Worm (Caenorhabditis elegans) whole organism, L4 larva: ENCODE measurements around the gene srj-23.

Experiments used
- F44E2.7 ChIP-seq: fragments of 200-800 bp; sonication (Bioruptor generic); IDR thresholded peaks from 2 replicates; pipeline ENCODE4 v2.1.2; 2022; ENCODE audit warnings: missing genetic modification characterization, missing compliant biosample characterization
- T26A8.4 ChIP-seq: fragments of 200-800 bp; sonication (Bioruptor generic); IDR thresholded peaks from 2 replicates; pipeline ENCODE4 v1.3.6; 2022; ENCODE audit warnings: missing genetic modification characterization, missing compliant biosample characterization
- Y75B8A.6 ChIP-seq: fragments of 200-800 bp; sonication (Bioruptor generic); IDR thresholded peaks from 2 replicates; pipeline ENCODE4 v1.3.6; 2022; ENCODE audit warnings: missing genetic modification reagents, missing genetic modification characterization, missing compliant biosample characterization
- aha-1 ChIP-seq: fragments of 150-350 bp; peaks from one replicate; lab custom pipeline; 2014; ENCODE audit warnings: missing biosample characterization, missing genetic modification characterization
- ceh-20 ChIP-seq: fragments of 200-800 bp; sonication (Bioruptor generic); IDR thresholded peaks from 2 replicates; pipeline ENCODE4 v1.3.6; 2022; ENCODE audit warnings: missing genetic modification reagents, missing genetic modification characterization, missing compliant biosample characterization
- ceh-28 ChIP-seq: fragments of 150-350 bp; optimal IDR thresholded peaks from 2 replicates; lab custom pipeline; 2014; ENCODE audit warnings: missing biosample characterization, missing genetic modification reagents, missing genetic modification characterization
- ceh-32 ChIP-seq: sonication (generic microtip); optimal IDR thresholded peaks from 2 replicates; lab custom pipeline; 2016; ENCODE audit warnings: mild to moderate bottlenecking, missing genetic modification characterization, missing compliant biosample characterization; ENCODE audit not compliant: poor library complexity
- ces-1 ChIP-seq: fragments of 150-350 bp; sonication (generic microtip); optimal IDR thresholded peaks from 4 replicates; lab custom pipeline; 2014; ENCODE audit warnings: missing biosample characterization, missing genetic modification reagents, missing genetic modification characterization
- cey-2 ChIP-seq: sonication (generic microtip); optimal IDR thresholded peaks from 3 replicates; lab custom pipeline; 2017; ENCODE audit warnings: missing genetic modification characterization, mild to moderate bottlenecking, missing compliant biosample characterization, antibody characterized with exemption, borderline replicate concordance; ENCODE audit not compliant: insufficient read depth
- daf-16 ChIP-seq, 3 experiments: sonication (generic microtip); optimal IDR thresholded peaks; 2 replicates each; lab custom pipeline; 2016 to 2017; ENCODE audit warnings: missing genetic modification characterization in 3 of 3, missing genetic modification reagents in 3 of 3, mild to moderate bottlenecking in 2 of 3, missing compliant biosample characterization in 2 of 3, missing biosample characterization in 1 of 3, moderate library complexity in 1 of 3
- fkh-10 ChIP-seq: fragments of 150-350 bp; optimal IDR thresholded peaks from 2 replicates; lab custom pipeline; 2014; ENCODE audit warnings: missing biosample characterization, missing genetic modification reagents, missing genetic modification characterization
- fos-1 ChIP-seq: fragments of 150-350 bp; optimal IDR thresholded peaks from 2 replicates; lab custom pipeline; 2014; ENCODE audit warnings: missing biosample characterization, missing genetic modification characterization
- hlh-11 ChIP-seq: fragments of 200-800 bp; sonication (Bioruptor generic); optimal IDR thresholded peaks from 2 replicates; lab custom pipeline; 2018; ENCODE audit warnings: mild to moderate bottlenecking, missing genetic modification characterization, missing compliant biosample characterization
- hlh-30 ChIP-seq: sonication (generic microtip); optimal IDR thresholded peaks from 2 replicates; lab custom pipeline; 2017; ENCODE audit warnings: antibody characterized with exemption, mild to moderate bottlenecking, missing genetic modification characterization, missing compliant biosample characterization; ENCODE audit not compliant: insufficient read depth
- hmg-1.1 ChIP-seq: fragments of 200-800 bp; sonication (Bioruptor generic); IDR thresholded peaks from 2 replicates; pipeline ENCODE4 v1.3.6; 2022; ENCODE audit warnings: missing genetic modification reagents, missing genetic modification characterization, missing compliant biosample characterization
- lin-13 ChIP-seq: fragments of 150-350 bp; optimal IDR thresholded peaks from 2 replicates; lab custom pipeline; 2014; ENCODE audit warnings: missing biosample characterization, missing genetic modification reagents, missing genetic modification characterization
- lin-15B ChIP-seq: fragments of 150-350 bp; sonication (generic microtip); optimal IDR thresholded peaks from 3 replicates; lab custom pipeline; 2014; ENCODE audit warnings: missing biosample characterization, missing genetic modification characterization
- lir-3 ChIP-seq: sonication (generic microtip); optimal IDR thresholded peaks from 2 replicates; lab custom pipeline; 2016; ENCODE audit warnings: mild to moderate bottlenecking, missing genetic modification characterization, missing compliant biosample characterization
- mdl-1 ChIP-seq, 2 experiments: fragments of 150-350 bp in 1 of 2; sonication (generic microtip) in 1 of 2; optimal IDR thresholded peaks; 2 replicates each; lab custom pipeline; 2014 to 2017; ENCODE audit warnings: missing biosample characterization in 2 of 2, missing genetic modification characterization in 2 of 2
- mes-2 ChIP-seq: sonication (generic microtip); optimal IDR thresholded peaks from 2 replicates; lab custom pipeline; 2016; ENCODE audit warnings: missing genotype, mild to moderate bottlenecking, missing genetic modification characterization, missing compliant biosample characterization; ENCODE audit not compliant: poor library complexity, severe bottlenecking
- nhr-102 ChIP-seq: sonication (generic microtip); optimal IDR thresholded peaks from 2 replicates; lab custom pipeline; 2016; ENCODE audit warnings: mild to moderate bottlenecking, missing genetic modification characterization, moderate library complexity, missing compliant biosample characterization
- nhr-11 ChIP-seq: fragments of 150-350 bp; optimal IDR thresholded peaks from 2 replicates; lab custom pipeline; 2014; ENCODE audit warnings: missing biosample characterization, missing genetic modification characterization
- nhr-41 ChIP-seq: fragments of 200-800 bp; sonication (Bioruptor generic); IDR thresholded peaks from 2 replicates; pipeline ENCODE4 v1.3.6; 2022; ENCODE audit warnings: missing genetic modification reagents, missing genetic modification characterization, missing compliant biosample characterization
- nhr-42 ChIP-seq: fragments of 200-800 bp; sonication (Bioruptor generic); IDR thresholded peaks from 2 replicates; pipeline ENCODE4 v1.3.6; 2022; ENCODE audit warnings: missing genetic modification characterization, missing compliant biosample characterization
- nhr-6 ChIP-seq: fragments of 150-350 bp; optimal IDR thresholded peaks from 2 replicates; lab custom pipeline; 2014; ENCODE audit warnings: missing biosample characterization, missing genetic modification characterization
- pqm-1 ChIP-seq: sonication (generic microtip); optimal IDR thresholded peaks from 2 replicates; lab custom pipeline; 2017; ENCODE audit warnings: missing biosample characterization, missing genetic modification characterization
- sdz-12 ChIP-seq: fragments of 200-800 bp; sonication (Bioruptor generic); optimal IDR thresholded peaks from 2 replicates; lab custom pipeline; 2018; ENCODE audit warnings: mild to moderate bottlenecking, missing genetic modification characterization, missing compliant biosample characterization
- spr-1 ChIP-seq: sonication (generic microtip); optimal IDR thresholded peaks from 2 replicates; lab custom pipeline; 2016; ENCODE audit warnings: mild to moderate bottlenecking, missing genetic modification characterization, missing compliant biosample characterization
- spr-3 ChIP-seq: fragments of 200-800 bp; sonication (Bioruptor generic); optimal IDR thresholded peaks from 2 replicates; lab custom pipeline; 2018; ENCODE audit warnings: mild to moderate bottlenecking, missing genetic modification characterization, missing compliant biosample characterization
- tra-1 ChIP-seq: fragments of 200-800 bp; sonication (Bioruptor generic); IDR thresholded peaks from 2 replicates; pipeline ENCODE4 v1.3.6; 2022; ENCODE audit warnings: missing genetic modification reagents, missing genetic modification characterization, missing compliant biosample characterization
- unc-130 ChIP-seq: sonication (generic microtip); optimal IDR thresholded peaks from 2 replicates; lab custom pipeline; 2016; ENCODE audit warnings: missing genetic modification reagents, missing genetic modification characterization, missing compliant biosample characterization
- unc-39 ChIP-seq: sonication (generic microtip); optimal IDR thresholded peaks from 2 replicates; lab custom pipeline; 2017; ENCODE audit warnings: missing biosample characterization, missing genetic modification characterization
- zip-11 ChIP-seq: fragments of 200-800 bp; sonication (Bioruptor generic); IDR thresholded peaks from 2 replicates; pipeline ENCODE4 v1.3.6; 2022; ENCODE audit warnings: missing genetic modification characterization, missing compliant biosample characterization

The srj-23 gene

DNA sequence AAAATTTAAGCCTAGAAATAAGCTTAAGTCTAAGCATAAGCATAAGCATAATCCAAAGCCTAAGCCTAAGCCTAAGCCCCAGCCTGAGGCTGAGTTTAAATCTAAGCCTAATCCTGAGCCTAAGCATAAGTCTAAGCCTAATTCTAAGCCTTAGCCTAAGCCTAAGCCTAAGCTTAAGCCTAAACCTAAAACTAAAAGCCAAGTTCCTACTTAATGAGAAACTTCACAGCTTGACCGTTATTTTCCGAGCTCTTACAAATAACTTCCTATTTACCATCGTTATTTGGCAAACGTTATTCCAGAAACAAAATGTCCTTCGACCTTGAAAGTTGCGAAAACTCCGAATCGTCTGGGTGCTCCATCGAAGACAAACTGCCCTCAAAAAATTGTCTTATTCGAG is 30.3 kb downstream of the srj-23 start, which contains the start of gene C38C3.4 (continued):
- TF ChIP-seq sdz-12: no peak
- TF ChIP-seq zip-11: no peak
- TF ChIP-seq T26A8.4: no peak

DNA sequence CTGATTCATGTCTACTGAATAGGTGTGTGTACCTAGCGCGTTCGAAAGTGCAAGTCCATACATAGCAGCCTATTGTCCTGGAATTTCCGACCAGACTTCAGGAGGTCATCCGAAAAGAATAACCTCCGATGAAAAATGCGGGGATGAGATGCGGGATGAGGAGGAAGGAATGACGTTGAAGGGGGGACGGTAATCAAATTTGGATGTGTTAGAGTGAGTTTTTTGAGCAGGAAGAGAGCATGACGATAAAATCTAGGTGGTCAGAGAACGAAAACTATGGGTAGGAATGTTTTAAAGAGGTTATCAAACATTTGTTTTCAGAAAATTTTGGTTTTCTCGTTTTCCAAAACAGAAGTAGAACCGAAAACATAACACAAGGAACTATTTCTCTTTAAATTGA is 34.6 kb downstream of the srj-23 start:
- peak; percentile 52 for TF ChIP-seq ces-1 (GFP tag; lab: Kevin White, UChicago)
- no peak for TF ChIP-seq cey-2 (tag; lab: Kevin White, UChicago)
- TF ChIP-seq fkh-10 (GFP tag; lab: Kevin White, UChicago): peak; percentile 73
- TF ChIP-seq, all 104 proteins: peak for 2

DNA sequence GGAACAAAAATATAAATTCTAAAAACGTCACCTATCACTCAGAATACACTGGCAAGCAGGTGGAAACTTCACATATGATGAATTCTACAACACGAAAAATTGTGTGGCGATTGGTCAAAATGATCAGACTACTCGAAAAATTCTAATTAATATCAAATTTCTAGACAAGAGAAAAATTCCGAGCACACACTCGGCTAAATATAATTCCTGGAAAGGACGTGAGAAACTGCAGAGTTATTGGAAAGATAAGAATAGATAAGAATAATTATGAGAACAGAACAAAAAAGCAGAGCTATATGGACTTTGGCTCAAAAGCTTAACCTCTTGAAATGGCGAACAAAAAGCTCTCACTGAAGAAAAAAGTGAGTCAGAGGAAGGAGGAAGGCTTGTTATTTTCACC is 35.8 kb downstream of the srj-23 start:
- no peak for TF ChIP-seq nhr-42
- TF ChIP-seq pqm-1 (tag; lab: Kevin White, UChicago): no peak
- TF ChIP-seq mdl-1 (tag; optimal IDR thresholded peaks at IDR 0.05; lab: Kevin White, UChicago): no peak
- TF ChIP-seq tra-1 (GFP tag; lab: Robert Waterston, UW): no peak
- no peak for TF ChIP-seq Y75B8A.6
- TF ChIP-seq mes-2 (tag; lab: Kevin White, UChicago): no peak
- no peak for TF ChIP-seq nhr-11 (tag; lab: Kevin White, UChicago)
- TF ChIP-seq aha-1 (tag; lab: Kevin White, UChicago): no peak
- no peak for TF ChIP-seq spr-1 (tag; lab: Kevin White, UChicago)
- TF ChIP-seq daf-16 (GFP tag; optimal IDR thresholded peaks at IDR 0.05; lab: Kevin White, UChicago): no peak
- no peak for TF ChIP-seq daf-16 (tag; optimal IDR thresholded peaks at IDR 0.05; lab: Kevin White, UChicago)
- no peak for TF ChIP-seq ces-1 (GFP tag; lab: Kevin White, UChicago)
- no peak for TF ChIP-seq lin-15B
- no peak for TF ChIP-seq ceh-28 (tag; lab: Kevin White, UChicago)
- no peak for TF ChIP-seq nhr-102 (tag; lab: Kevin White, UChicago)
- no peak for TF ChIP-seq lin-13 (GFP tag; lab: Kevin White, UChicago)
- no peak for TF ChIP-seq lir-3

DNA sequence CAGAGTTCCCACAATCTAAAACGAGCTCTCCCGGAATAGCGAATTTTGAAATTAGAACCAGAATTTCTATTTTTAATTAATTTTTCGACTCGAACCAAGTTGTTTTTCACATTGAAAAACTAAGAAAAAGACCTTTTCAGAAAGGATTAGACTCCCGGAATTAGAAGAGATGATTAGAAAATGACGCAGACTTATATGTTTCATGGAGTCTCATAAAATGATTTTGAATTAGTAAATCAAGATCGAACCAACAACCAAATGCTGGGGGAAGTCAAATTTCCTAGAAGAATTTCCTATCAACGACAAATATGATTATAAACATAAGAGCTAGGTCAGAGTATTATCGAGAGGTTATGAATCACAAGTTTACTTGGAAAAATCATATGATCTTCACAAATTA is 37.2 kb downstream of the srj-23 start:
- TF ChIP-seq nhr-11 (tag; lab: Kevin White, UChicago) (peak; percentile 16), ceh-20 (GFP tag; lab: Robert Waterston, UW) (no peak)

DNA sequence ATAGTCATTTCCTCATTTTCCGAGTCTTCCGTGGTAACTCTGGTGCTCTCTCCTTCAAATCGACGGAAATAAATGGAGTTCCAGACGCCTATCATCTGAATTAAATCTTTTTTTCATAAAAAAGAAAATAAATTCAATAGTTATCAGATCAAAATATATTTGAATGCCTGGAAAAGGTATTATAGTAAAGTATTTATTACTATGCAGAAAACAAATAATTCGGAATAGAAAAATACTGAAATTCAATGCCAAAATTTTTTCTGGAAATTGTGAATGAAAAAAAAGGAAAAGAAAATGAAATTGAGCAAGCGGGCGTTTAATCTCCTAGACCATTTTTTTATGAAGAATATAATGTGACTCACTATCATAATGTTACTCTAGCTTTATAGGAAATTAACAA is 40.1 kb downstream of the srj-23 start, which contains the start of gene C38C3.6:
Gene C38C3.6 (minus strand): TSS at position 101 of the 400 bp plus-strand sequence.
- TF ChIP-seq unc-39 (no peak), nhr-6 (tag; lab: Kevin White, UChicago) (no peak), unc-130 (no peak), Y75B8A.6 (no peak), hmg-1.1 (GFP tag; lab: Robert Waterston, UW) (no peak), F44E2.7 (no peak), hlh-30 (tag; lab: Kevin White, UChicago) (no peak), nhr-41 (no peak), hlh-11 (tag; lab: Kevin White, UChicago) (no peak), fos-1 (tag; lab: Kevin White, UChicago) (no peak), ces-1 (GFP tag; lab: Kevin White, UChicago) (no peak), ceh-32 (tag; lab: Kevin White, UChicago) (no peak), lin-15B (no peak), spr-3 (GFP tag; lab: Kevin White, UChicago) (no peak)
